Worm (Caenorhabditis elegans) whole organism, mixed stage, embryonic: Measurements from ENCODE around the gene K09C8.7.

Experiments
- M03D4.4 ChIP-seq: sonication (generic microtip); optimal IDR thresholded peaks from 2 replicates; lab custom pipeline; 2017; ENCODE audit warnings: mild to moderate bottlenecking, missing genetic modification characterization, missing compliant biosample characterization
- blmp-1 ChIP-seq: fragments of 150-350 bp; optimal IDR thresholded peaks from 2 replicates; lab custom pipeline; 2014; ENCODE audit warnings: missing biosample characterization, missing genetic modification characterization
- elt-1 ChIP-seq: sonication (generic microtip); optimal IDR thresholded peaks from 2 replicates; lab custom pipeline; 2017; ENCODE audit warnings: missing genetic modification characterization, mild to moderate bottlenecking, missing compliant biosample characterization, antibody characterized with exemption, moderate library complexity, borderline replicate concordance; ENCODE audit not compliant: insufficient read depth
- lin-13 ChIP-seq: fragments of 150-350 bp; optimal IDR thresholded peaks from 2 replicates; lab custom pipeline; 2014; ENCODE audit warnings: missing biosample characterization, missing genetic modification characterization
- mab-5 ChIP-seq: fragments of 150-350 bp; optimal IDR thresholded peaks from 2 replicates; lab custom pipeline; 2014; ENCODE audit warnings: missing biosample characterization, missing genetic modification characterization
- mep-1 ChIP-seq: fragments of 150-350 bp; optimal IDR thresholded peaks from 2 replicates; lab custom pipeline; 2017; ENCODE audit warnings: missing biosample characterization, missing genetic modification reagents, missing genetic modification characterization, inconsistent platforms

- TF ChIP-seq lin-13 (no peak), mab-5 (tag; lab: Kevin White, UChicago) (no peak), blmp-1 (tag; lab: Kevin White, UChicago) (no peak), M03D4.4 (tag; lab: Kevin White, UChicago) (no peak), elt-1 (tag; lab: Kevin White, UChicago) (no peak), mep-1 (no peak)
Observed at ce11 chrX:10953834-10954233, 2.6 kb upstream of the K09C8.7 start, which contains the start of gene pbo-4.
